Worm (Caenorhabditis elegans): ENCODE measurements around the gene nas-17.

DNA sequence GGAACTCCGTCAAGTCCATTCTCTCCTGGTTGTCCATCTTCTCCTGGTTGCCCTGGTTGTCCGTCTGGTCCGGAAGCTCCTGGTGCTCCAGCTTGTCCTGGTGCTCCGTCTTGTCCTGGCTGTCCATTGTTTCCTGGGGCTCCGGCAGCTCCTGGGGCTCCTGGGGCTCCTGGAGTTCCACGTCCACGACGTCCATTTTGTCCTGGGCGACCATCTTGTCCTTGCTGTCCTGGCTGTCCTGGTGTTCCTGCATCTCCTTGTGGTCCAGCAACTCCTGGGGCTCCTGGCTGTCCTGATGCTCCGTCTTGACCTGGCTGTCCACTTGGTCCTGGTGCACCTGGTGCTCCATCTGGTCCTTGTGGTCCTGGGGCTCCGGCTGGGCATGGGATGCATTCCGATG is 50.7 kb downstream of the nas-17 start:
- TF ChIP-seq mef-2 (tag; optimal IDR thresholded peaks at IDR 0.05) (no peak), lin-15B (tag; optimal IDR thresholded peaks at IDR 0.05) (no peak), aly-2 (tag; optimal IDR thresholded peaks at IDR 0.05) (no peak), nhr-77 (tag; optimal IDR thresholded peaks at IDR 0.05) (no peak), ztf-4 (tag; optimal IDR thresholded peaks at IDR 0.05) (no peak), mep-1 (tag; optimal IDR thresholded peaks at IDR 0.05) (no peak), egl-27 (tag; optimal IDR thresholded peaks at IDR 0.05) (no peak)

Measured in whole organism, L1 larva.